Fruit fly (Drosophila melanogaster) whole organism, pupa: ENCODE measurements around the gene Sras.
A peak's percentile ranks its signal among the peaks of the same experiment; 100 is the strongest.

Experiments used
- CG10348 ChIP-seq: fragments of 200-800 bp; sonication (Bioruptor generic); IDR thresholded peaks from 2 replicates; pipeline ENCODE4 v1.3.6; 2022; ENCODE audit warnings: missing biosample characterization, missing genetic modification characterization
- CG12605 ChIP-seq: fragments of 200-800 bp; sonication (Bioruptor generic); IDR thresholded peaks from 2 replicates; pipeline ENCODE4 v1.3.6; 2022; ENCODE audit warnings: missing biosample characterization, missing genetic modification characterization
- CG13204 ChIP-seq: fragments of 200-800 bp; sonication (Bioruptor generic); optimal IDR thresholded peaks from 2 replicates; lab custom pipeline; 2018; ENCODE audit warnings: missing biosample characterization, mild to moderate bottlenecking, missing genetic modification characterization, moderate library complexity
- CG14655 ChIP-seq: fragments of 200-800 bp; sonication (Bioruptor generic); optimal IDR thresholded peaks from 3 replicates; lab custom pipeline; 2017; ENCODE audit warnings: mild to moderate bottlenecking, missing biosample characterization, missing genetic modification reagents, missing genetic modification characterization
- CG15710 ChIP-seq: fragments of 200-800 bp; sonication (Bioruptor generic); optimal IDR thresholded peaks from 2 replicates; lab custom pipeline; 2018; ENCODE audit warnings: missing biosample characterization, mild to moderate bottlenecking, missing genetic modification characterization, moderate library complexity
- CG17806 ChIP-seq: fragments of 200-800 bp; sonication (Bioruptor generic); optimal IDR thresholded peaks from 2 replicates; lab custom pipeline; 2018; ENCODE audit warnings: missing biosample characterization, mild to moderate bottlenecking, missing genetic modification characterization, moderate library complexity
- CG32121 ChIP-seq: fragments of 200-800 bp; sonication (Bioruptor generic); IDR thresholded peaks from 2 replicates; pipeline ENCODE4 v1.3.6; 2022; ENCODE audit warnings: missing biosample characterization, missing genetic modification characterization
- CG34367 ChIP-seq: fragments of 200-800 bp; sonication (Bioruptor generic); optimal IDR thresholded peaks from 2 replicates; lab custom pipeline; 2018; ENCODE audit warnings: missing biosample characterization, mild to moderate bottlenecking, missing genetic modification characterization
- CG4496 ChIP-seq: fragments of 200-800 bp; sonication (Bioruptor generic); IDR thresholded peaks from 3 replicates; pipeline ENCODE4 v1.3.6; 2022; ENCODE audit warnings: missing biosample characterization, missing genetic modification characterization
- CG8159 ChIP-seq: fragments of 200-800 bp; sonication (Bioruptor generic); optimal IDR thresholded peaks from 3 replicates; lab custom pipeline; 2018; ENCODE audit warnings: missing biosample characterization, mild to moderate bottlenecking, missing genetic modification characterization, moderate library complexity
- CG8301 ChIP-seq: fragments of 200-800 bp; sonication (Bioruptor generic); optimal IDR thresholded peaks from 2 replicates; lab custom pipeline; 2018; ENCODE audit warnings: missing biosample characterization, mild to moderate bottlenecking, missing genetic modification characterization
- CG9948 ChIP-seq: fragments of 200-800 bp; sonication (Bioruptor generic); optimal IDR thresholded peaks from 2 replicates; lab custom pipeline; 2018; ENCODE audit warnings: missing biosample characterization, mild to moderate bottlenecking, missing genetic modification characterization, moderate library complexity
- D1 ChIP-seq: fragments of 200-800 bp; sonication (Bioruptor generic); optimal IDR thresholded peaks from 2 replicates; lab custom pipeline; 2018; ENCODE audit warnings: missing biosample characterization, mild to moderate bottlenecking, missing genetic modification characterization, moderate library complexity
- EcR ChIP-seq: fragments of 200-800 bp; sonication (Bioruptor generic); optimal IDR thresholded peaks from 3 replicates; lab custom pipeline; 2019; ENCODE audit warnings: missing biosample characterization, missing genetic modification characterization, mild to moderate bottlenecking, moderate library complexity, missing genetic modification reagents
- Ets98B ChIP-seq: fragments of 200-800 bp; sonication (Bioruptor generic); IDR thresholded peaks from 2 replicates; pipeline ENCODE4 v1.3.6; 2022; ENCODE audit warnings: missing biosample characterization, missing genetic modification characterization
- Pif1A ChIP-seq: fragments of 200-800 bp; sonication (Bioruptor generic); optimal IDR thresholded peaks from 3 replicates; lab custom pipeline; 2016; ENCODE audit warnings: missing biosample characterization, missing genetic modification characterization
- Pif1B ChIP-seq: fragments of 200-800 bp; sonication (Bioruptor generic); optimal IDR thresholded peaks from 3 replicates; lab custom pipeline; 2016; ENCODE audit warnings: missing biosample characterization, missing genetic modification characterization
- Snoo ChIP-seq: fragments of 200-800 bp; sonication (Bioruptor generic); optimal IDR thresholded peaks from 3 replicates; lab custom pipeline; 2017; ENCODE audit warnings: missing biosample characterization, mild to moderate bottlenecking, missing genetic modification characterization, inconsistent platforms
- fd96Ca ChIP-seq: fragments of 200-800 bp; sonication (Bioruptor generic); IDR thresholded peaks from 3 replicates; pipeline ENCODE4 v1.3.6; 2022; ENCODE audit warnings: missing biosample characterization, missing genetic modification characterization
- gl ChIP-seq: fragments of 200-800 bp; sonication (Bioruptor generic); optimal IDR thresholded peaks from 2 replicates; lab custom pipeline; 2018; ENCODE audit warnings: missing biosample characterization, mild to moderate bottlenecking, missing genetic modification characterization
- rn ChIP-seq: fragments of 200-800 bp; sonication (Bioruptor generic); IDR thresholded peaks from 2 replicates; pipeline ENCODE4 v1.3.6; 2022; ENCODE audit warnings: missing biosample characterization, missing genetic modification characterization

Gene Sras

dm6 chr3L:5610582-5610981 lies 47.0 kb downstream of the Sras start:
- TF ChIP-seq CG32121 (GFP tag; lab: Robert Waterston, UW) = peak; percentile 55
- TF ChIP-seq gl (tag; lab: Kevin White, UChicago) = no peak
- TF ChIP-seq EcR (GFP tag; lab: Kevin White, UChicago) = peak; percentile 91
- no peak for TF ChIP-seq CG34367 (tag; lab: Kevin White, UChicago)
- TF ChIP-seq CG8159 (tag; lab: Kevin White, UChicago) = no peak
- TF ChIP-seq CG4496 (GFP tag; lab: Robert Waterston, UW) = 0 out of 3 replicates have a peak, but pooled peaks have one; percentile 10
- TF ChIP-seq Pif1A = no peak
- no peak for TF ChIP-seq CG12605 (GFP tag; lab: Robert Waterston, UW)

dm6 chr3L:5611732-5612250 lies 48.2 kb downstream of the Sras start:
- TF ChIP-seq CG14655 = peak; percentile 97
- peak; percentile 98 for TF ChIP-seq CG8301 (tag; lab: Kevin White, UChicago)
- peak; percentile 92 for TF ChIP-seq Ets98B (GFP tag; lab: Robert Waterston, UW)
- no peak for TF ChIP-seq gl (tag; lab: Kevin White, UChicago)
- TF ChIP-seq CG34367 (tag; lab: Kevin White, UChicago) = peak; percentile 73
- peak; percentile 97 for TF ChIP-seq EcR (GFP tag; lab: Kevin White, UChicago)
- peak; percentile 86 for TF ChIP-seq CG17806 (tag; lab: Kevin White, UChicago)
- TF ChIP-seq Pif1B (GFP tag; lab: Kevin White, UChicago) = peak; percentile 92
- peak; percentile 93 for TF ChIP-seq CG4496 (GFP tag; lab: Robert Waterston, UW)
- peak; percentile 87 for TF ChIP-seq CG8159 (tag; lab: Kevin White, UChicago)
- TF ChIP-seq fd96Ca = no peak; the same call in 2 of the 3 replicates
- TF ChIP-seq CG9948 (tag; lab: Kevin White, UChicago) = peak; percentile 82
- peak; percentile 91 for TF ChIP-seq CG32121 (GFP tag; lab: Robert Waterston, UW)
- 0 out of 2 replicates have a peak, but pooled peaks have one; percentile 34 for TF ChIP-seq CG10348 (GFP tag; lab: Robert Waterston, UW)
- TF ChIP-seq Pif1A = peak; percentile 92
- peak; percentile 93 for TF ChIP-seq CG12605 (GFP tag; lab: Robert Waterston, UW)
- TF ChIP-seq Snoo (tag; lab: Kevin White, UChicago) = peak; percentile 93
- TF ChIP-seq rn = peak; percentile 73
- TF ChIP-seq CG15710 = peak; percentile 75
- peak; percentile 48 for TF ChIP-seq D1 (tag; lab: Kevin White, UChicago)
- TF ChIP-seq CG13204 = no peak
